Worm (Caenorhabditis elegans): ENCODE results near the gene nas-31.

nas-31 gene

DNA sequence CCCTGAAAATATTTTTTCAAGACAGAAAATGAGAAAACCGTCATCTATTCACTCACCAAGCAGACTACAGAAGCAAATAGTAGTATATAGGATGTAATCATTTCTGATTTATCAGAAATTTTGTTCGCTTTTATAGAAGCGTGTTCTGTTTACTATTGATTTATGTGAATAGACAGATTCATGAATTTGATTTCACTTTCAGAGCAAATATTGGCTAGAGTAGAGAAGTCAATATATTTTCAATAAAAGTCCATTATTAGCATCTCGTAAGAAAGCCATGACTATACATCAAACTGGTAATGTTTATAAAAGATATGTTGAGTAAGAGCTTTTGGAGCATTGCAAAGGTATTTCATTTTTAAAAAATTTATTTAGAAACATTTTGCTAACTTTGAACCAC, 9.5 kb upstream of the nas-31 start, which contains the start of gene scvp-1:
Gene scvp-1, minus strand, starts transcription at position 101 of the 400 bp plus-strand sequence.
- TF ChIP-seq elt-1 (tag; optimal IDR thresholded peaks at IDR 0.05), result no peak
- no peak for TF ChIP-seq alr-1 (tag; optimal IDR thresholded peaks at IDR 0.05)
- TF ChIP-seq R02D3.7 (tag; optimal IDR thresholded peaks at IDR 0.05), result no peak
- no peak for TF ChIP-seq gmeb-1 (tag; optimal IDR thresholded peaks at IDR 0.05)
- no peak for TF ChIP-seq crh-2 (tag; optimal IDR thresholded peaks at IDR 0.05)
- no peak for TF ChIP-seq F13H6.1 (tag; optimal IDR thresholded peaks at IDR 0.05)
- no peak for TF ChIP-seq sem-4 (tag; optimal IDR thresholded peaks at IDR 0.05)
- no peak for TF ChIP-seq mdl-1 (tag; optimal IDR thresholded peaks at IDR 0.05)
- TF ChIP-seq nhr-237 (tag; optimal IDR thresholded peaks at IDR 0.05), result no peak
- no peak for TF ChIP-seq zag-1 (tag; optimal IDR thresholded peaks at IDR 0.05)
- no peak for TF ChIP-seq nhr-12 (tag; optimal IDR thresholded peaks at IDR 0.05)
- TF ChIP-seq nhr-10 (tag; optimal IDR thresholded peaks at IDR 0.05), result no peak
- no peak for TF ChIP-seq lin-39 (tag; optimal IDR thresholded peaks at IDR 0.05)
- no peak for TF ChIP-seq nhr-6 (tag; optimal IDR thresholded peaks at IDR 0.05)
- no peak for TF ChIP-seq dmd-4 (tag; optimal IDR thresholded peaks at IDR 0.05)
- TF ChIP-seq ztf-11 (tag; optimal IDR thresholded peaks at IDR 0.05), result no peak

ce11 chrV:10929511-10929910, 7.9 kb upstream of the nas-31 start, which contains the start of gene F58B4.3:
Gene F58B4.3 (plus strand): TSS chrV:10929811.
- TF ChIP-seq unc-39 (tag; optimal IDR thresholded peaks at IDR 0.05) (no peak), snpc-4 (tag; optimal IDR thresholded peaks at IDR 0.05) (no peak), mdl-1 (tag; optimal IDR thresholded peaks at IDR 0.05) (no peak), elt-3 (tag; optimal IDR thresholded peaks at IDR 0.05) (no peak), lin-11 (tag; optimal IDR thresholded peaks at IDR 0.05) (peak; percentile 39), aly-2 (tag; optimal IDR thresholded peaks at IDR 0.05) (no peak), nhr-77 (tag; optimal IDR thresholded peaks at IDR 0.05) (no peak), mbf-1 (tag; optimal IDR thresholded peaks at IDR 0.05) (no peak)

- TF ChIP-seq lsy-2 (tag; optimal IDR thresholded peaks at IDR 0.05) (no peak), lin-11 (tag; optimal IDR thresholded peaks at IDR 0.05) (peak; percentile 35)
Measured at ce11 chrV:10925658-10926057, 4.0 kb upstream of the nas-31 start.

- no peak for TF ChIP-seq unc-55 (GFP tag; optimal IDR thresholded peaks at IDR 0.05)
- no peak for TF ChIP-seq lin-39 (tag; optimal IDR thresholded peaks at IDR 0.05)
- TF ChIP-seq aly-2 (tag; optimal IDR thresholded peaks at IDR 0.05), result no peak
- no peak for TF ChIP-seq ztf-11 (tag; optimal IDR thresholded peaks at IDR 0.05)
- TF ChIP-seq ZK546.5 (tag; optimal IDR thresholded peaks at IDR 0.05), result no peak
- TF ChIP-seq lin-11 (tag; optimal IDR thresholded peaks at IDR 0.05), result peak; percentile 12
- no peak for TF ChIP-seq gmeb-1 (tag; optimal IDR thresholded peaks at IDR 0.05)
Measured at ce11 chrV:10924731-10925130, 3.1 kb upstream of the nas-31 start, which contains the start of gene F58B4.6. Gene F58B4.6 (plus strand): TSS chrV:10925031.

DNA sequence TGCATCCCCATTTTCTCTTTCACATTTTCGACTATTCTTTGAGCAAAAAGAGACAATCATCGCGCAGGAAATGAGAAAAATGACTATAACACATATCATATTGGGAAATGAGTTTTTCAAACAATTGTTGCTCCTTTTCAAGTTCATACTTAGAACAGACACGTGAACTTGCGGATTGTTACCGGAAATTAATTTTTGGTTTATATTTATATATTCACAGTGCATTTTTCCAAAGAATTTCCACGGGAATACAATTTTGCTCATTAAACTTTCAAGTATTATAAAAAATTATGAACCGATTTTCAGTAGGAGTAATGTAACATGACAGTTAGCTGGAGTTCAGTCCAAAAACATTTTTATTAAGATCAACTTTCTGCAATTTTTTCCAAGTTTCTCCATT, 1.6 kb upstream of the nas-31 start, which contains the start of gene F58B4.7:
Gene F58B4.7, minus strand, starts transcription at position 101 of the 400 bp plus-strand sequence.
- TF ChIP-seq nhr-6 (tag; optimal IDR thresholded peaks at IDR 0.05), result no peak
- no peak for TF ChIP-seq nhr-12 (tag; optimal IDR thresholded peaks at IDR 0.05)
- no peak for TF ChIP-seq fos-1 (tag; optimal IDR thresholded peaks at IDR 0.05)
- TF ChIP-seq nhr-129 (tag; optimal IDR thresholded peaks at IDR 0.05), result no peak
- no peak for TF ChIP-seq crh-2 (tag; optimal IDR thresholded peaks at IDR 0.05)
- no peak for TF ChIP-seq Y55F3AM.14 (GFP tag; optimal IDR thresholded peaks at IDR 0.05)

ce11 chrV:10918373-10918772, 3.3 kb downstream of the nas-31 start, which contains the start of gene F58B4.2:
Gene F58B4.2 (minus strand): TSS chrV:10918473.
- TF ChIP-seq mdl-1 (tag; optimal IDR thresholded peaks at IDR 0.05), result no peak
- no peak for TF ChIP-seq lin-11 (tag; optimal IDR thresholded peaks at IDR 0.05)
- no peak for TF ChIP-seq alr-1 (tag; optimal IDR thresholded peaks at IDR 0.05)
- no peak for TF ChIP-seq egl-27 (tag; optimal IDR thresholded peaks at IDR 0.05)
- TF ChIP-seq nhr-237 (tag; optimal IDR thresholded peaks at IDR 0.05), result no peak
- no peak for TF ChIP-seq gmeb-1 (tag; optimal IDR thresholded peaks at IDR 0.05)
- TF ChIP-seq unc-55 (GFP tag; optimal IDR thresholded peaks at IDR 0.05), result no peak
- no peak for TF ChIP-seq unc-39 (tag; optimal IDR thresholded peaks at IDR 0.05)

DNA sequence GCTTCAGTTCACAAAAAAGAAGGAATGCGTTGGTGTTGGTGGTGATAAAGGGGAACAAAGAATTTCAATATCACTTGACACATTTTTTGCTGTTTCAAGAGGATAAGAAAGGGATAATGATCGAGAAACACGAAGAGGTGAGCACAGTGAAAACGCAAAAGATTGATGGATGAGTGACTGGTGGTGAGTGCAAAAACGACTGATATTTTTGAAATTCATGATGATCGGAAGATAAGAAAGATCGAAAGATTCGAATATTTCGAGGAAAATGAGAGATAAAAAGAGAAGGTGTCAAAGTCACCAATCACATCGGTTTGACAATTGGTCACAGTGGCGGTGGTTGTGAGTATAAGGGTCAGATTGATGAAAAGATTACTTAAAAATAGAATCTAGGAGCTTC, 5.7 kb downstream of the nas-31 start:
- TF ChIP-seq nhr-25 (tag; optimal IDR thresholded peaks at IDR 0.05) (no peak), C34F6.9 (tag; optimal IDR thresholded peaks at IDR 0.05) (no peak), lin-11 (tag; optimal IDR thresholded peaks at IDR 0.05) (no peak), R02D3.7 (tag; optimal IDR thresholded peaks at IDR 0.05) (no peak), lsy-2 (tag; optimal IDR thresholded peaks at IDR 0.05) (no peak), blmp-1 (tag; optimal IDR thresholded peaks at IDR 0.05; ENCODE audit: insufficient read depth) (no peak), nhr-129 (tag; optimal IDR thresholded peaks at IDR 0.05) (peak; percentile 63), sma-9 (GFP tag; optimal IDR thresholded peaks at IDR 0.05) (peak; percentile 12), sma-9 (tag; optimal IDR thresholded peaks at IDR 0.05) (no peak), ztf-11 (tag; optimal IDR thresholded peaks at IDR 0.05) (no peak), sma-3 (GFP tag; optimal IDR thresholded peaks at IDR 0.05) (no peak), unc-55 (GFP tag; optimal IDR thresholded peaks at IDR 0.05) (no peak), elt-3 (tag; optimal IDR thresholded peaks at IDR 0.05) (no peak), F13H6.1 (tag; optimal IDR thresholded peaks at IDR 0.05) (peak; percentile 34)

Data from whole organism, L2 larva.